Fruit fly (Drosophila melanogaster) whole organism, embryonic: Measurements from ENCODE around the gene slif.

Experiments used
- Bgb ChIP-seq: fragments of 200-800 bp; sonication (Bioruptor generic); IDR thresholded peaks from 2 replicates; pipeline ENCODE4 v1.3.6; 2022; ENCODE audit warnings: missing biosample characterization, missing genetic modification characterization; ENCODE audit not compliant: partially characterized antibody
- CG10267 ChIP-seq: fragments of 200-800 bp; sonication (Bioruptor generic); optimal IDR thresholded peaks from 2 replicates; lab custom pipeline; 2018; ENCODE audit warnings: missing biosample characterization, mild to moderate bottlenecking, missing genetic modification characterization, moderate library complexity
- CG10543 ChIP-seq: fragments of 200-800 bp; sonication (Bioruptor generic); optimal IDR thresholded peaks from 3 replicates; lab custom pipeline; 2017; ENCODE audit warnings: missing biosample characterization, mild to moderate bottlenecking, missing genetic modification characterization, moderate library complexity
- CG15073 ChIP-seq: fragments of 200-800 bp; sonication (Bioruptor generic); optimal IDR thresholded peaks from 2 replicates; lab custom pipeline; 2016; ENCODE audit warnings: missing biosample characterization, missing genetic modification characterization
- CG17328 ChIP-seq: fragments of 200-800 bp; sonication (Bioruptor generic); IDR thresholded peaks from 2 replicates; pipeline ENCODE4 v1.3.6; 2022; ENCODE audit warnings: missing biosample characterization, missing genetic modification characterization
- CG2129 ChIP-seq: fragments of 200-800 bp; sonication (Bioruptor generic); IDR thresholded peaks from 2 replicates; pipeline ENCODE4 v1.3.6; 2022; ENCODE audit warnings: missing biosample characterization, missing genetic modification characterization; ENCODE audit not compliant: partially characterized antibody
- CG2199 ChIP-seq: fragments of 200-800 bp; sonication (Bioruptor generic); IDR thresholded peaks from 3 replicates; pipeline ENCODE4 v1.3.6; 2022; ENCODE audit warnings: missing biosample characterization, missing genetic modification characterization
- CG32767 ChIP-seq: fragments of 200-800 bp; sonication (Bioruptor generic); IDR thresholded peaks from 2 replicates; pipeline ENCODE4 v1.3.6; 2022; ENCODE audit warnings: missing biosample characterization, missing genetic modification characterization
- CG34422 ChIP-seq: fragments of 200-800 bp; sonication (Bioruptor generic); IDR thresholded peaks from 3 replicates; pipeline ENCODE4 v1.3.6; 2022; ENCODE audit warnings: missing biosample characterization, missing genetic modification characterization
- CG4404 ChIP-seq: fragments of 200-800 bp; sonication (Bioruptor generic); IDR thresholded peaks from 2 replicates; pipeline ENCODE4 v1.3.6; 2022; ENCODE audit warnings: missing biosample characterization, missing genetic modification characterization
- CG5245 ChIP-seq: fragments of 200-800 bp; sonication (Bioruptor generic); optimal IDR thresholded peaks from 3 replicates; lab custom pipeline; 2016; ENCODE audit warnings: missing biosample characterization, missing genetic modification characterization
- CG7745 ChIP-seq: fragments of 200-800 bp; sonication (Bioruptor generic); optimal IDR thresholded peaks from 2 replicates; lab custom pipeline; 2018; ENCODE audit warnings: missing biosample characterization, mild to moderate bottlenecking, missing genetic modification characterization, moderate library complexity
- E2f1 ChIP-seq: fragments of 200-800 bp; sonication (Bioruptor generic); IDR thresholded peaks from 2 replicates; pipeline ENCODE4 v1.3.6; 2022; ENCODE audit warnings: missing biosample characterization, missing genetic modification characterization
- Gug ChIP-seq: fragments of 200-800 bp; sonication (Bioruptor generic); IDR thresholded peaks from 4 replicates; pipeline ENCODE4 v1.3.6; 2022; ENCODE audit warnings: missing biosample characterization, missing genetic modification characterization
- HLH3B ChIP-seq: fragments of 200-800 bp; sonication (Bioruptor generic); IDR thresholded peaks from 2 replicates; pipeline ENCODE4 v1.3.6; 2022; ENCODE audit warnings: missing biosample characterization, missing genetic modification characterization
- Hmr ChIP-seq: fragments of 200-800 bp; sonication (Bioruptor generic); optimal IDR thresholded peaks from 3 replicates; lab custom pipeline; 2017; ENCODE audit warnings: mild to moderate bottlenecking, missing biosample characterization, missing genetic modification reagents, missing genetic modification characterization
- Hsf ChIP-seq: fragments of 200-800 bp; sonication (Bioruptor generic); optimal IDR thresholded peaks from 3 replicates; lab custom pipeline; 2016; ENCODE audit warnings: missing biosample characterization, missing genetic modification characterization
- Med ChIP-seq: fragments of 200-800 bp; sonication (Bioruptor generic); peaks from one replicate; lab custom pipeline; 2016; ENCODE audit warnings: missing biosample characterization, missing genetic modification characterization, mild to moderate bottlenecking, inconsistent platforms, moderate library complexity
- Neu2 ChIP-seq: fragments of 200-800 bp; sonication (Bioruptor generic); optimal IDR thresholded peaks from 3 replicates; lab custom pipeline; 2016; ENCODE audit warnings: missing biosample characterization, missing genetic modification characterization, borderline replicate concordance
- Nf-YA ChIP-seq: fragments of 200-800 bp; sonication (Bioruptor generic); IDR thresholded peaks from 2 replicates; pipeline ENCODE4 v1.3.6; 2022; ENCODE audit warnings: missing biosample characterization, missing genetic modification characterization
- Side ChIP-seq: fragments of 200-800 bp; sonication (Bioruptor generic); optimal IDR thresholded peaks from 2 replicates; lab custom pipeline; 2016; ENCODE audit warnings: missing biosample characterization, missing genetic modification characterization
- Six4 ChIP-seq: fragments of 200-800 bp; sonication (Bioruptor generic); optimal IDR thresholded peaks from 2 replicates; lab custom pipeline; 2016; ENCODE audit warnings: missing biosample characterization, missing genetic modification characterization
- Xbp1 ChIP-seq: fragments of 200-800 bp; sonication (Bioruptor generic); optimal IDR thresholded peaks from 3 replicates; lab custom pipeline; 2016; ENCODE audit warnings: missing biosample characterization, mild to moderate bottlenecking, missing genetic modification characterization
- amos ChIP-seq: fragments of 200-800 bp; sonication (Bioruptor generic); IDR thresholded peaks from 2 replicates; pipeline ENCODE4 v1.3.6; 2022; ENCODE audit warnings: missing biosample characterization, missing genetic modification characterization; ENCODE audit not compliant: partially characterized antibody
- bigmax ChIP-seq: fragments of 200-800 bp; sonication (Bioruptor generic); optimal IDR thresholded peaks from 2 replicates; lab custom pipeline; 2018; ENCODE audit warnings: missing biosample characterization, mild to moderate bottlenecking, missing genetic modification characterization
- bsh ChIP-seq, 2 experiments: fragments of 200-800 bp; sonication (Bioruptor generic); optimal IDR thresholded peaks; 2 replicates each; lab custom pipeline; 2017 to 2018; ENCODE audit warnings: mild to moderate bottlenecking in 2 of 2, missing biosample characterization in 2 of 2, missing genetic modification characterization in 2 of 2, moderate library complexity in 1 of 2
- cato ChIP-seq: fragments of 200-800 bp; sonication (Bioruptor generic); optimal IDR thresholded peaks from 2 replicates; lab custom pipeline; 2016; ENCODE audit warnings: missing biosample characterization, missing genetic modification characterization, borderline replicate concordance
- cg ChIP-seq: fragments of 200-800 bp; sonication (Bioruptor generic); optimal IDR thresholded peaks from 3 replicates; lab custom pipeline; 2019; ENCODE audit warnings: missing biosample characterization, mild to moderate bottlenecking, missing genetic modification characterization, moderate library complexity
- chn ChIP-seq: fragments of 200-800 bp; sonication (Bioruptor generic); optimal IDR thresholded peaks from 2 replicates; lab custom pipeline; 2016; ENCODE audit warnings: missing biosample characterization, missing genetic modification characterization
- ci ChIP-seq: fragments of 200-800 bp; sonication (Bioruptor generic); IDR thresholded peaks from 3 replicates; pipeline ENCODE4 v1.3.6; 2022; ENCODE audit warnings: missing biosample characterization, missing genetic modification characterization
- dimm ChIP-seq: fragments of 200-800 bp; sonication (Bioruptor generic); IDR thresholded peaks from 2 replicates; pipeline ENCODE4 v1.3.6; 2022; ENCODE audit warnings: missing biosample characterization, missing genetic modification characterization
- dysf ChIP-seq: fragments of 200-800 bp; sonication (Bioruptor generic); IDR thresholded peaks from 3 replicates; pipeline ENCODE4 v1.3.6; 2022; ENCODE audit warnings: missing biosample characterization, missing genetic modification characterization
- exex ChIP-seq: fragments of 200-800 bp; sonication (Bioruptor generic); optimal IDR thresholded peaks from 4 replicates; lab custom pipeline; 2018; ENCODE audit warnings: missing biosample characterization, mild to moderate bottlenecking, missing genetic modification characterization, moderate library complexity
- fu2 ChIP-seq: fragments of 200-800 bp; sonication (Bioruptor generic); optimal IDR thresholded peaks from 2 replicates; lab custom pipeline; 2016; ENCODE audit warnings: missing biosample characterization, missing genetic modification characterization
- gsb-n ChIP-seq: fragments of 200-800 bp; sonication (Bioruptor generic); optimal IDR thresholded peaks from 3 replicates; lab custom pipeline; 2018; ENCODE audit warnings: missing biosample characterization, mild to moderate bottlenecking, missing genetic modification characterization
- kah ChIP-seq: fragments of 200-800 bp; sonication (Bioruptor generic); optimal IDR thresholded peaks from 2 replicates; lab custom pipeline; 2018; ENCODE audit warnings: missing biosample characterization, mild to moderate bottlenecking, missing genetic modification characterization
- luna ChIP-seq: fragments of 200-800 bp; sonication (Bioruptor generic); optimal IDR thresholded peaks from 2 replicates; lab custom pipeline; 2016; ENCODE audit warnings: missing biosample characterization, missing genetic modification characterization
- nau ChIP-seq: fragments of 200-800 bp; sonication (Bioruptor generic); optimal IDR thresholded peaks from 3 replicates; lab custom pipeline; 2017; ENCODE audit warnings: missing biosample characterization, mild to moderate bottlenecking, missing genetic modification characterization, missing genetic modification reagents
- nom ChIP-seq: fragments of 200-800 bp; sonication (Bioruptor generic); optimal IDR thresholded peaks from 2 replicates; lab custom pipeline; 2017; ENCODE audit warnings: missing biosample characterization, missing genetic modification characterization, mild to moderate bottlenecking, moderate library complexity, missing genetic modification reagents
- onecut ChIP-seq: fragments of 200-800 bp; sonication (Bioruptor generic); IDR thresholded peaks from 2 replicates; pipeline ENCODE4 v1.3.6; 2022; ENCODE audit warnings: missing biosample characterization, missing genetic modification characterization
- pzg ChIP-seq: fragments of 200-800 bp; sonication (Bioruptor generic); optimal IDR thresholded peaks from 3 replicates; lab custom pipeline; 2018; ENCODE audit warnings: missing biosample characterization, mild to moderate bottlenecking, missing genetic modification characterization, moderate library complexity
- run ChIP-seq: fragments of 200-800 bp; sonication (Bioruptor generic); optimal IDR thresholded peaks from 3 replicates; lab custom pipeline; 2018; ENCODE audit warnings: missing biosample characterization, mild to moderate bottlenecking, missing genetic modification characterization
- sc ChIP-seq, 3 experiments: fragments of >200 bp in 2 of 3; fragments of 200-800 bp in 1 of 3; sonication (Bioruptor generic) in 1 of 3; optimal IDR thresholded peaks; 2 replicates in 2 of 3; 3 replicates in 1 of 3; lab custom pipeline; 2017; ENCODE audit warnings: mild to moderate bottlenecking in 1 of 3, missing biosample characterization in 1 of 3, missing genetic modification characterization in 1 of 3, missing genetic modification reagents in 1 of 3
- sd ChIP-seq: fragments of 200-800 bp; sonication (Bioruptor generic); optimal IDR thresholded peaks from 3 replicates; lab custom pipeline; 2018; ENCODE audit warnings: missing biosample characterization, mild to moderate bottlenecking, missing genetic modification characterization, moderate library complexity
- sim ChIP-seq: fragments of 200-800 bp; sonication (Bioruptor generic); IDR thresholded peaks from 2 replicates; pipeline ENCODE4 v1.3.6; 2022; ENCODE audit warnings: missing biosample characterization, missing genetic modification characterization
- sqz ChIP-seq: fragments of 200-800 bp; sonication (Bioruptor generic); optimal IDR thresholded peaks from 3 replicates; lab custom pipeline; 2018; ENCODE audit warnings: missing biosample characterization, mild to moderate bottlenecking, missing genetic modification characterization
- ttk ChIP-seq: fragments of 200-800 bp; sonication (Bioruptor generic); IDR thresholded peaks from 2 replicates; pipeline ENCODE4 v2.1.2; 2022; ENCODE audit warnings: missing biosample characterization, missing genetic modification characterization
- unc-4 ChIP-seq: fragments of 200-800 bp; sonication (Bioruptor generic); IDR thresholded peaks from 2 replicates; pipeline ENCODE4 v1.3.6; 2022; ENCODE audit warnings: missing biosample characterization, missing genetic modification characterization; ENCODE audit not compliant: partially characterized antibody
- yki ChIP-seq: fragments of >200 bp; optimal IDR thresholded peaks from 3 replicates; lab custom pipeline; 2018

slif gene

dm6 chr3L:22864254-22865060 lies 16.4 kb upstream of the slif start, which contains the start of gene CG33170 (continued):
- TF ChIP-seq bigmax (GFP tag; lab: Kevin White, UChicago): peak; percentile 48
- 0 out of 3 replicates have a peak, but pooled peaks have one; percentile 68 for TF ChIP-seq ci
- TF ChIP-seq sd (tag; lab: Kevin White, UChicago): peak; percentile 66
- TF ChIP-seq luna: no peak
- TF ChIP-seq run (tag; lab: Kevin White, UChicago): peak; percentile 59
- TF ChIP-seq sim: no peak
- no peak for TF ChIP-seq CG4404 (GFP tag; lab: Robert Waterston, UW)
- TF ChIP-seq dysf (GFP tag; lab: Robert Waterston, UW): peak; percentile 31; the same call in 1 of the 3 replicates
- TF ChIP-seq kah (GFP tag; lab: Kevin White, UChicago): no peak
- TF ChIP-seq CG2199: no peak
- no peak for TF ChIP-seq dimm (GFP tag; lab: Robert Waterston, UW)
- 0 out of 2 replicates have a peak, but pooled peaks have one; percentile 10 for TF ChIP-seq unc-4 (GFP tag; lab: Robert Waterston, UW)
- TF ChIP-seq Neu2 (GFP tag; lab: Kevin White, UChicago): no peak
- peak; percentile 15 for TF ChIP-seq exex (tag; lab: Kevin White, UChicago)
- no peak for TF ChIP-seq yki (lab: Kevin White, UChicago)
- no peak for TF ChIP-seq ttk (GFP tag; lab: Robert Waterston, UW)
- TF ChIP-seq nau (GFP tag; lab: Kevin White, UChicago): peak; percentile 8
- no peak for TF ChIP-seq E2f1 (GFP tag; lab: Robert Waterston, UW)
- TF ChIP-seq onecut: peak; percentile 41; the same call in 1 of the 2 replicates
- TF ChIP-seq CG34422 (GFP tag; lab: Robert Waterston, UW): 0 out of 3 replicates have a peak, but pooled peaks have one; percentile 32
- TF ChIP-seq CG10543: peak; percentile 53
- no peak for TF ChIP-seq sc (optimal IDR thresholded peaks at IDR 0.05; lab: Kevin White, UChicago)
- peak; percentile 22 for TF ChIP-seq sc (GFP tag; optimal IDR thresholded peaks at IDR 0.05; lab: Kevin White, UChicago)
- peak; percentile 12 for TF ChIP-seq pzg (GFP tag; lab: Kevin White, UChicago)
- TF ChIP-seq Bgb: peak; percentile 42; the same call in 1 of the 2 replicates
- no peak for TF ChIP-seq gsb-n (tag; lab: Kevin White, UChicago)
- TF ChIP-seq cg (GFP tag; lab: Kevin White, UChicago): no peak
- no peak for TF ChIP-seq CG15073
- peak; percentile 47 for TF ChIP-seq CG10267 (tag; lab: Kevin White, UChicago)
- peak; percentile 84 for TF ChIP-seq Med
- TF ChIP-seq Nf-YA (GFP tag; lab: Robert Waterston, UW): no peak
- TF ChIP-seq bsh (GFP tag; optimal IDR thresholded peaks at IDR 0.05; lab: Kevin White, UChicago): no peak

dm6 chr3L:22865061-22865418 lies 15.8 kb upstream of the slif start:
- no peak for TF ChIP-seq amos (GFP tag; lab: Robert Waterston, UW)
- TF ChIP-seq chn (GFP tag; lab: Kevin White, UChicago): peak; percentile 8
- no peak for TF ChIP-seq CG4404 (GFP tag; lab: Robert Waterston, UW)
- TF ChIP-seq Gug: peak; percentile 24; the same call in 1 of the 4 replicates
- TF ChIP-seq CG32767 (GFP tag; lab: Robert Waterston, UW): peak; percentile 75
- no peak for TF ChIP-seq fu2 (GFP tag; lab: Kevin White, UChicago)
- TF ChIP-seq Six4 (GFP tag; lab: Kevin White, UChicago): peak; percentile 26
- no peak for TF ChIP-seq CG7745 (tag; lab: Kevin White, UChicago)
- no peak for TF ChIP-seq Side (GFP tag; lab: Kevin White, UChicago)
- peak; percentile 29 for TF ChIP-seq nom
- TF ChIP-seq cato (GFP tag; lab: Kevin White, UChicago): peak; percentile 32
- TF ChIP-seq CG5245: peak; percentile 35
- peak; percentile 71 for TF ChIP-seq HLH3B
- TF ChIP-seq Hmr: peak; percentile 84
- TF ChIP-seq sqz (GFP tag; lab: Kevin White, UChicago): peak; percentile 28
- peak; percentile 60 for TF ChIP-seq Xbp1 (GFP tag; lab: Kevin White, UChicago)
- TF ChIP-seq Hsf (GFP tag; lab: Kevin White, UChicago): peak; percentile 53
- no peak for TF ChIP-seq CG2129 (GFP tag; lab: Robert Waterston, UW)
- peak; percentile 40; the same call in 1 of the 2 replicates for TF ChIP-seq CG17328 (GFP tag; lab: Robert Waterston, UW)
